Worm (Caenorhabditis elegans) whole organism, L4 larva: Measurements from ENCODE around the gene dpff-1.

Experiments
- D1046.2 ChIP-seq: fragments of 200-800 bp; sonication (Bioruptor generic); IDR thresholded peaks from 2 replicates; pipeline ENCODE4 v1.3.6; 2022; ENCODE audit warnings: missing genetic modification characterization, missing compliant biosample characterization
- F44E2.7 ChIP-seq: fragments of 200-800 bp; sonication (Bioruptor generic); IDR thresholded peaks from 2 replicates; pipeline ENCODE4 v2.1.2; 2022; ENCODE audit warnings: missing genetic modification characterization, missing compliant biosample characterization
- F49E8.2 ChIP-seq: sonication (generic microtip); optimal IDR thresholded peaks from 2 replicates; lab custom pipeline; 2016; ENCODE audit warnings: missing compliant biosample characterization, mild to moderate bottlenecking, missing genetic modification characterization, borderline replicate concordance
- T26A8.4 ChIP-seq: fragments of 200-800 bp; sonication (Bioruptor generic); IDR thresholded peaks from 2 replicates; pipeline ENCODE4 v1.3.6; 2022; ENCODE audit warnings: missing genetic modification characterization, missing compliant biosample characterization
- Y48G9A.11 ChIP-seq: fragments of 200-800 bp; sonication (Bioruptor generic); IDR thresholded peaks from 2 replicates; pipeline ENCODE4 v1.3.6; 2022; ENCODE audit warnings: missing genetic modification reagents, missing genetic modification characterization, missing compliant biosample characterization
- Y5F2A.4 ChIP-seq: fragments of 200-800 bp; sonication (Bioruptor generic); optimal IDR thresholded peaks from 2 replicates; lab custom pipeline; 2018; ENCODE audit warnings: mild to moderate bottlenecking, missing genetic modification characterization, missing compliant biosample characterization
- aha-1 ChIP-seq: fragments of 150-350 bp; peaks from one replicate; lab custom pipeline; 2014; ENCODE audit warnings: missing biosample characterization, missing genetic modification characterization
- ama-1 ChIP-seq: fragments of 150-350 bp; optimal IDR thresholded peaks from 2 replicates; lab custom pipeline; 2014; ENCODE audit warnings: inconsistent platforms, mixed read lengths
- ceh-32 ChIP-seq: sonication (generic microtip); optimal IDR thresholded peaks from 2 replicates; lab custom pipeline; 2016; ENCODE audit warnings: mild to moderate bottlenecking, missing genetic modification characterization, missing compliant biosample characterization; ENCODE audit not compliant: poor library complexity
- ceh-62 ChIP-seq: sonication (generic microtip); optimal IDR thresholded peaks from 2 replicates; lab custom pipeline; 2017; ENCODE audit warnings: missing biosample characterization, missing genetic modification characterization
- ceh-82 ChIP-seq: sonication (generic microtip); optimal IDR thresholded peaks from 2 replicates; lab custom pipeline; 2017; ENCODE audit warnings: missing biosample characterization, missing genetic modification characterization
- daf-16 ChIP-seq, 3 experiments: sonication (generic microtip); optimal IDR thresholded peaks; 2 replicates each; lab custom pipeline; 2016 to 2017; ENCODE audit warnings: missing genetic modification characterization in 3 of 3, missing genetic modification reagents in 3 of 3, mild to moderate bottlenecking in 2 of 3, missing compliant biosample characterization in 2 of 3, missing biosample characterization in 1 of 3, moderate library complexity in 1 of 3
- dmd-6 ChIP-seq: fragments of 200-800 bp; sonication (Bioruptor generic); IDR thresholded peaks from 2 replicates; pipeline ENCODE4 v1.3.6; 2022; ENCODE audit warnings: missing genetic modification reagents, missing genetic modification characterization, missing compliant biosample characterization
- dmd-8 ChIP-seq: fragments of 200-800 bp; sonication (Bioruptor generic); IDR thresholded peaks from 2 replicates; pipeline ENCODE4 v1.3.6; 2022; ENCODE audit warnings: missing genetic modification characterization, missing compliant biosample characterization
- dmd-9 ChIP-seq: fragments of 200-800 bp; sonication (Bioruptor generic); IDR thresholded peaks from 2 replicates; pipeline ENCODE4 v1.3.6; 2022; ENCODE audit warnings: missing genetic modification reagents, missing genetic modification characterization, missing compliant biosample characterization
- duxl-1 ChIP-seq: sonication (generic microtip); optimal IDR thresholded peaks from 2 replicates; lab custom pipeline; 2016; ENCODE audit warnings: mild to moderate bottlenecking, missing genetic modification characterization, moderate library complexity, missing compliant biosample characterization; ENCODE audit not compliant: poor library complexity
- egl-27 ChIP-seq: sonication (generic microtip); optimal IDR thresholded peaks from 3 replicates; lab custom pipeline; 2017; ENCODE audit warnings: missing biosample characterization, missing genetic modification reagents, missing genetic modification characterization
- egl-43 ChIP-seq: fragments of 200-800 bp; sonication (Bioruptor generic); IDR thresholded peaks from 2 replicates; pipeline ENCODE4 v1.3.6; 2022; ENCODE audit warnings: missing genetic modification reagents, missing genetic modification characterization, missing compliant biosample characterization
- fkh-10 ChIP-seq: fragments of 150-350 bp; optimal IDR thresholded peaks from 2 replicates; lab custom pipeline; 2014; ENCODE audit warnings: missing biosample characterization, missing genetic modification reagents, missing genetic modification characterization
- hif-1 ChIP-seq, 2 experiments: sonication (generic microtip); optimal IDR thresholded peaks; 2 replicates each; lab custom pipeline; 2016 to 2017; ENCODE audit warnings: missing compliant biosample characterization in 2 of 2, missing genetic modification characterization in 2 of 2, missing genetic modification reagents in 2 of 2, missing genotype in 2 of 2, mild to moderate bottlenecking in 1 of 2
- hlh-11 ChIP-seq: fragments of 200-800 bp; sonication (Bioruptor generic); optimal IDR thresholded peaks from 2 replicates; lab custom pipeline; 2018; ENCODE audit warnings: mild to moderate bottlenecking, missing genetic modification characterization, missing compliant biosample characterization
- hlh-30 ChIP-seq: sonication (generic microtip); optimal IDR thresholded peaks from 2 replicates; lab custom pipeline; 2017; ENCODE audit warnings: antibody characterized with exemption, mild to moderate bottlenecking, missing genetic modification characterization, missing compliant biosample characterization; ENCODE audit not compliant: insufficient read depth
- jun-1 ChIP-seq: fragments of 150-350 bp; optimal IDR thresholded peaks from 2 replicates; lab custom pipeline; 2014; ENCODE audit warnings: missing biosample characterization, missing genetic modification reagents, missing genetic modification characterization
- lim-7 ChIP-seq: fragments of 200-800 bp; sonication (Bioruptor generic); IDR thresholded peaks from 2 replicates; pipeline ENCODE4 v1.3.6; 2022; ENCODE audit warnings: missing genetic modification characterization, missing compliant biosample characterization
- lin-13 ChIP-seq: fragments of 150-350 bp; optimal IDR thresholded peaks from 2 replicates; lab custom pipeline; 2014; ENCODE audit warnings: missing biosample characterization, missing genetic modification reagents, missing genetic modification characterization
- lin-29 ChIP-seq: fragments of 200-800 bp; sonication (Bioruptor generic); IDR thresholded peaks from 2 replicates; pipeline ENCODE4 v1.3.6; 2022; ENCODE audit warnings: missing genetic modification reagents, missing genetic modification characterization, missing compliant biosample characterization
- lin-38 ChIP-seq: fragments of 200-800 bp; sonication (Bioruptor generic); IDR thresholded peaks from 2 replicates; pipeline ENCODE4 v1.3.6; 2022; ENCODE audit warnings: missing genetic modification reagents, missing genetic modification characterization, missing compliant biosample characterization
- lin-39 ChIP-seq: fragments of 150-350 bp; optimal IDR thresholded peaks from 2 replicates; lab custom pipeline; 2014; ENCODE audit warnings: missing biosample characterization, missing genetic modification reagents, missing genetic modification characterization
- madf-9 ChIP-seq: fragments of 200-800 bp; sonication (Bioruptor generic); conservative IDR thresholded peaks from 2 replicates; pipeline ENCODE4 v1.3.6; 2022; ENCODE audit warnings: missing genetic modification reagents, missing genetic modification characterization, missing compliant biosample characterization
- mdl-1 ChIP-seq, 2 experiments: fragments of 150-350 bp in 1 of 2; sonication (generic microtip) in 1 of 2; optimal IDR thresholded peaks; 2 replicates each; lab custom pipeline; 2014 to 2017; ENCODE audit warnings: missing biosample characterization in 2 of 2, missing genetic modification characterization in 2 of 2
- mdt-29 ChIP-seq: fragments of 200-800 bp; sonication (Bioruptor generic); IDR thresholded peaks from 2 replicates; pipeline ENCODE4 v1.3.6; 2022; ENCODE audit warnings: missing genetic modification reagents, missing genetic modification characterization, missing compliant biosample characterization
- mep-1 ChIP-seq: fragments of 150-350 bp; sonication (generic microtip); optimal IDR thresholded peaks from 3 replicates; lab custom pipeline; 2014; ENCODE audit warnings: missing biosample characterization, missing genetic modification characterization
- mxl-3 ChIP-seq: fragments of 200-800 bp; sonication (Bioruptor generic); optimal IDR thresholded peaks from 2 replicates; lab custom pipeline; 2018; ENCODE audit warnings: mild to moderate bottlenecking, missing genetic modification characterization, missing compliant biosample characterization
- nhr-10 ChIP-seq: fragments of 150-350 bp; optimal IDR thresholded peaks from 2 replicates; lab custom pipeline; 2014; ENCODE audit warnings: missing biosample characterization, missing genetic modification characterization
- nhr-111 ChIP-seq: fragments of 200-800 bp; sonication (Bioruptor generic); optimal IDR thresholded peaks from 2 replicates; lab custom pipeline; 2018; ENCODE audit warnings: mild to moderate bottlenecking, missing genetic modification characterization, missing compliant biosample characterization
- nhr-237 ChIP-seq: sonication (generic microtip); optimal IDR thresholded peaks from 2 replicates; lab custom pipeline; 2017; ENCODE audit warnings: missing biosample characterization, missing genetic modification characterization
- nhr-28 ChIP-seq: fragments of 150-350 bp; optimal IDR thresholded peaks from 2 replicates; lab custom pipeline; 2014; ENCODE audit warnings: missing biosample characterization, missing genetic modification characterization
- nhr-41 ChIP-seq: fragments of 200-800 bp; sonication (Bioruptor generic); IDR thresholded peaks from 2 replicates; pipeline ENCODE4 v1.3.6; 2022; ENCODE audit warnings: missing genetic modification reagents, missing genetic modification characterization, missing compliant biosample characterization
- nhr-48 ChIP-seq: sonication (generic microtip); optimal IDR thresholded peaks from 2 replicates; lab custom pipeline; 2016; ENCODE audit warnings: mild to moderate bottlenecking, missing genetic modification characterization, missing compliant biosample characterization
- pqm-1 ChIP-seq: sonication (generic microtip); optimal IDR thresholded peaks from 2 replicates; lab custom pipeline; 2017; ENCODE audit warnings: missing biosample characterization, missing genetic modification characterization
- saeg-2 ChIP-seq: fragments of 200-800 bp; sonication (Bioruptor generic); IDR thresholded peaks from 2 replicates; pipeline ENCODE4 v1.3.6; 2022; ENCODE audit warnings: missing genetic modification reagents, missing genetic modification characterization, missing compliant biosample characterization
- snpc-4 ChIP-seq: fragments of 150-350 bp; optimal IDR thresholded peaks from 2 replicates; lab custom pipeline; 2014; ENCODE audit warnings: missing biosample characterization, missing genetic modification characterization
- spr-1 ChIP-seq: sonication (generic microtip); optimal IDR thresholded peaks from 2 replicates; lab custom pipeline; 2016; ENCODE audit warnings: mild to moderate bottlenecking, missing genetic modification characterization, missing compliant biosample characterization
- spr-3 ChIP-seq: fragments of 200-800 bp; sonication (Bioruptor generic); optimal IDR thresholded peaks from 2 replicates; lab custom pipeline; 2018; ENCODE audit warnings: mild to moderate bottlenecking, missing genetic modification characterization, missing compliant biosample characterization
- tag-97 ChIP-seq: fragments of 200-800 bp; sonication (Bioruptor generic); IDR thresholded peaks from 2 replicates; pipeline ENCODE4 v1.3.6; 2022; ENCODE audit warnings: missing genetic modification characterization, missing compliant biosample characterization
- tra-1 ChIP-seq: fragments of 200-800 bp; sonication (Bioruptor generic); IDR thresholded peaks from 2 replicates; pipeline ENCODE4 v1.3.6; 2022; ENCODE audit warnings: missing genetic modification reagents, missing genetic modification characterization, missing compliant biosample characterization
- unc-39 ChIP-seq: sonication (generic microtip); optimal IDR thresholded peaks from 2 replicates; lab custom pipeline; 2017; ENCODE audit warnings: missing biosample characterization, missing genetic modification characterization
- unc-62 ChIP-seq, 3 experiments: fragments of 150-350 bp in 1 of 3; sonication (generic microtip); optimal IDR thresholded peaks in 2 of 3; peaks in 1 of 3; 1 replicate in 1 of 3; 2 replicates in 2 of 3; lab custom pipeline; 2014 to 2017; ENCODE audit warnings: missing biosample characterization in 3 of 3, missing genetic modification characterization in 3 of 3, missing genetic modification reagents in 3 of 3, missing genotype in 1 of 3

The dpff-1 gene

DNA sequence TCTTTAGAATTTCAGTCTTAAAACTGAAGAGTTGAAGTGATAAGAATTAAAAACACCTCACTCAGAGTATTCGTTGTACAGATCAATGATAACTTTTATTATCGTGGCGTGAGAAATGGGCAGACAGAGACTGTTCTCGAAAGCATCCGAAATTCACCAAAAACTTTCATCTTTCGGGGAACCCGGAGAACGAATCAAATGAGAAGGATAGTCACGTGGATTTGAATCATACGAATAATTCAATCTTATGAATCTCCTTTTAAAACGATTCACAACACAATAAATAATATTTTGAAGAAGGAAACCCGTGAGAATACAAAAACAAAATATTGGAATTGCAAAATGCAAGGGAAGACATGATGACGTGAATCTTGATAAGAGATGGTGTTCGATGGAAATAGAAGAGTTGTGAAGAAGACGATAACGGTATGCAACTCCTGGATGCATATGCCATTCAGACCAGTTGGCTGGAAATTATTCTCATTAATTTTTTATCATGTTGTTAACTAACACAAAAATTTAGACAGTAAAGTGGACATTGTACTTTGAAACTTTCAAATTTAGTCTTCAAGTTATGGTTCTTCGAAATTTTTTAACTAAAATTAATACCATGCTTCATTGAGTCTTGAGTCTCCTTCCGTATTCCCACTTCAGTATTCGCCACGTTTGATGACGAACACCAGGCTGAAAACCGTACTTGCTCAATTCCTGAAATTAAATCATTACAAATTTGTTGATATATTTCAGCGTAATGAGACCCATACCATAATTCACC is 29.1 kb downstream of the dpff-1 start (continued):
- TF ChIP-seq Y5F2A.4 (GFP tag; lab: Kevin White, UChicago) (no peak), mdt-29 (GFP tag; lab: Robert Waterston, UW) (peak; percentile 96), ceh-32 (no peak), Y48G9A.11 (no peak), tag-97 (GFP tag; lab: Robert Waterston, UW) (no peak), duxl-1 (tag; lab: Kevin White, UChicago) (no peak), dmd-9 (no peak), lin-29 (GFP tag; lab: Robert Waterston, UW) (no peak), F49E8.2 (tag; lab: Kevin White, UChicago) (no peak), jun-1 (tag; lab: Kevin White, UChicago) (no peak), lin-39 (tag; lab: Kevin White, UChicago) (no peak), ceh-62 (no peak), spr-3 (GFP tag; lab: Kevin White, UChicago) (no peak), pqm-1 (tag; lab: Kevin White, UChicago) (no peak), egl-43 (no peak), lim-7 (GFP tag; lab: Robert Waterston, UW) (no peak), dmd-8 (GFP tag; lab: Robert Waterston, UW) (no peak), ceh-82 (no peak), egl-27 (no peak), T26A8.4 (GFP tag; lab: Robert Waterston, UW) (no peak), spr-1 (tag; lab: Kevin White, UChicago) (no peak), D1046.2 (GFP tag; lab: Robert Waterston, UW) (no peak), nhr-48 (tag; lab: Kevin White, UChicago) (no peak), fkh-10 (GFP tag; lab: Kevin White, UChicago) (no peak), F44E2.7 (GFP tag; lab: Robert Waterston, UW) (no peak)

DNA sequence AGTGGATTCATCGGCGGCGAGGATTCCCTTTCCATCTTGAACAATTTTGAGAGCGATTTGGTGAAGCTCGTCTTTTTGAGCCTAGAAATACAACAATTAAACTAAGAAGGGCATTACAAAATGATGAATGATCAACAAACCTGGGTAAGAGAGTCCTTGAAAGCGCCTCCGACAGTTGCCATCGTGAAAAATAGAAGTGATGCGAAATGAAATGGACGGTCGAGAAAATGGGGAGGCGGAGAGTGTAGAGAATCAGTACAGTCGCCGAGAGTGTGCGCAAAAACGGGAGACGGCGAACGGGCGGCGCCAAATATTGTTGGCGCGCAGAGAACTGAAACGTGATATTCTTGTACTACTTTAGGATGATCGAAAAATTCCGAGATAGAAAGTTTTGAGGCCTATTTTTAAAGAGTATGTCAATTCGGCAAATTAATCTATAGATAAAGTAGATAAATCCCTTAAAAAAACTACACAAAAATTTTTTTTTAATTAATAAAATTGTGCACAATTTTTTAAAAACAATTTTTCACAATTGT is 29.9 kb downstream of the dpff-1 start, which contains the start of gene aldo-2:
Gene aldo-2 (minus strand): TSS at position 486 of the 536 bp plus-strand sequence.
- TF ChIP-seq Y48G9A.11 (peak; percentile 37; the same call in 1 of the 2 replicates), dmd-6 (GFP tag; lab: Robert Waterston, UW) (peak; percentile 13; the same call in 1 of the 2 replicates), nhr-237 (tag; lab: Kevin White, UChicago) (no peak), mxl-3 (GFP tag; lab: Kevin White, UChicago) (peak; percentile 43), snpc-4 (tag; lab: Kevin White, UChicago) (no peak), lin-38 (GFP tag; lab: Robert Waterston, UW) (peak; percentile 76), mdl-1 (tag; optimal IDR thresholded peaks at IDR 0.05; lab: Kevin White, UChicago) (peak in 1 of 2 experiments; percentile 21), nhr-111 (GFP tag; lab: Kevin White, UChicago) (no peak), mep-1 (tag; lab: Kevin White, UChicago) (peak; percentile 46), nhr-28 (tag; lab: Kevin White, UChicago) (peak; percentile 7), lin-13 (GFP tag; lab: Kevin White, UChicago) (peak; percentile 32), egl-43 (peak; percentile 59; the same call in 1 of the 2 replicates), nhr-41 (GFP tag; lab: Robert Waterston, UW) (no peak), aha-1 (tag; lab: Kevin White, UChicago) (no peak), ama-1 (lab: Kevin White, UChicago) (peak; percentile 97), hlh-11 (tag; lab: Kevin White, UChicago) (peak; percentile 32), hlh-30 (peak; percentile 36), unc-39 (tag; lab: Kevin White, UChicago) (no peak), unc-62 (GFP tag; optimal IDR thresholded peaks at IDR 0.05 in 1 of 2; lab: Kevin White, UChicago) (peak in 1 of 2 experiments; percentile 96), unc-62 (tag; optimal IDR thresholded peaks at IDR 0.05; lab: Kevin White, UChicago) (no peak), pqm-1 (tag; lab: Kevin White, UChicago) (no peak), nhr-10 (tag; lab: Kevin White, UChicago) (no peak), madf-9 (GFP tag; lab: Robert Waterston, UW) (peak; percentile 40; the same call in 1 of the 2 replicates), daf-16 (GFP tag; optimal IDR thresholded peaks at IDR 0.05; lab: Kevin White, UChicago) (no peak), daf-16 (tag; optimal IDR thresholded peaks at IDR 0.05; lab: Kevin White, UChicago) (no peak), tra-1 (GFP tag; lab: Robert Waterston, UW) (0 out of 2 replicates have a peak, but pooled peaks have one; percentile 11), saeg-2 (GFP tag; lab: Robert Waterston, UW) (no peak), T26A8.4 (GFP tag; lab: Robert Waterston, UW) (no peak), hif-1 (tag; optimal IDR thresholded peaks at IDR 0.05; lab: Kevin White, UChicago) (peak in 1 of 2 experiments; percentile 56)
